Worm (Caenorhabditis elegans) whole organism, L4 larva: ENCODE data around the gene F41C6.6.
A peak's percentile ranks its signal among the peaks of the same experiment; 100 is the strongest.

ENCODE experiments used
- F37D6.2 ChIP-seq: sonication (generic microtip); optimal IDR thresholded peaks from 2 replicates; lab custom pipeline; 2016; ENCODE audit warnings: mild to moderate bottlenecking, missing genetic modification characterization, missing compliant biosample characterization
- F44E2.7 ChIP-seq: fragments of 200-800 bp; sonication (Bioruptor generic); IDR thresholded peaks from 2 replicates; pipeline ENCODE4 v2.1.2; 2022; ENCODE audit warnings: missing genetic modification characterization, missing compliant biosample characterization
- Y105C5A.15 ChIP-seq: fragments of 200-800 bp; sonication (Bioruptor generic); IDR thresholded peaks from 2 replicates; pipeline ENCODE4 v1.3.6; 2022; ENCODE audit warnings: missing genetic modification characterization, missing compliant biosample characterization
- aha-1 ChIP-seq: fragments of 150-350 bp; peaks from one replicate; lab custom pipeline; 2014; ENCODE audit warnings: missing biosample characterization, missing genetic modification characterization
- aly-2 ChIP-seq: sonication (generic microtip); optimal IDR thresholded peaks from 2 replicates; lab custom pipeline; 2018; ENCODE audit warnings: missing biosample characterization, missing genetic modification characterization
- attf-4 ChIP-seq: sonication (generic microtip); optimal IDR thresholded peaks from 3 replicates; lab custom pipeline; 2017; ENCODE audit warnings: missing biosample characterization, missing genetic modification characterization
- ceh-20 ChIP-seq: fragments of 200-800 bp; sonication (Bioruptor generic); IDR thresholded peaks from 2 replicates; pipeline ENCODE4 v1.3.6; 2022; ENCODE audit warnings: missing genetic modification reagents, missing genetic modification characterization, missing compliant biosample characterization
- ceh-28 ChIP-seq: fragments of 150-350 bp; optimal IDR thresholded peaks from 2 replicates; lab custom pipeline; 2014; ENCODE audit warnings: missing biosample characterization, missing genetic modification reagents, missing genetic modification characterization
- ceh-44 ChIP-seq: fragments of 200-800 bp; sonication (Bioruptor generic); IDR thresholded peaks from 2 replicates; pipeline ENCODE4 v1.3.6; 2022; ENCODE audit warnings: missing genetic modification reagents, missing genetic modification characterization, missing compliant biosample characterization
- daf-12 ChIP-seq: fragments of 150-350 bp; optimal IDR thresholded peaks from 2 replicates; lab custom pipeline; 2014; ENCODE audit warnings: missing biosample characterization, missing genetic modification reagents, missing genetic modification characterization
- daf-16 ChIP-seq, 3 experiments: sonication (generic microtip); optimal IDR thresholded peaks; 2 replicates each; lab custom pipeline; 2016 to 2017; ENCODE audit warnings: missing genetic modification characterization in 3 of 3, missing genetic modification reagents in 3 of 3, mild to moderate bottlenecking in 2 of 3, missing compliant biosample characterization in 2 of 3, missing biosample characterization in 1 of 3, moderate library complexity in 1 of 3
- dmd-6 ChIP-seq: fragments of 200-800 bp; sonication (Bioruptor generic); IDR thresholded peaks from 2 replicates; pipeline ENCODE4 v1.3.6; 2022; ENCODE audit warnings: missing genetic modification reagents, missing genetic modification characterization, missing compliant biosample characterization
- dve-1 ChIP-seq: sonication (generic microtip); optimal IDR thresholded peaks from 2 replicates; lab custom pipeline; 2017; ENCODE audit warnings: antibody characterized with exemption, mild to moderate bottlenecking, missing genetic modification characterization, missing compliant biosample characterization; ENCODE audit not compliant: insufficient read depth
- egl-43 ChIP-seq: fragments of 200-800 bp; sonication (Bioruptor generic); IDR thresholded peaks from 2 replicates; pipeline ENCODE4 v1.3.6; 2022; ENCODE audit warnings: missing genetic modification reagents, missing genetic modification characterization, missing compliant biosample characterization
- fos-1 ChIP-seq: fragments of 150-350 bp; optimal IDR thresholded peaks from 2 replicates; lab custom pipeline; 2014; ENCODE audit warnings: missing biosample characterization, missing genetic modification characterization
- hlh-11 ChIP-seq: fragments of 200-800 bp; sonication (Bioruptor generic); optimal IDR thresholded peaks from 2 replicates; lab custom pipeline; 2018; ENCODE audit warnings: mild to moderate bottlenecking, missing genetic modification characterization, missing compliant biosample characterization
- lim-7 ChIP-seq: fragments of 200-800 bp; sonication (Bioruptor generic); IDR thresholded peaks from 2 replicates; pipeline ENCODE4 v1.3.6; 2022; ENCODE audit warnings: missing genetic modification characterization, missing compliant biosample characterization
- lin-1 ChIP-seq: fragments of 200-800 bp; sonication (Bioruptor generic); IDR thresholded peaks from 2 replicates; pipeline ENCODE4 v1.3.6; 2022; ENCODE audit warnings: missing genetic modification reagents, missing genetic modification characterization, missing compliant biosample characterization
- mdl-1 ChIP-seq, 2 experiments: fragments of 150-350 bp in 1 of 2; sonication (generic microtip) in 1 of 2; optimal IDR thresholded peaks; 2 replicates each; lab custom pipeline; 2014 to 2017; ENCODE audit warnings: missing biosample characterization in 2 of 2, missing genetic modification characterization in 2 of 2
- mep-1 ChIP-seq: fragments of 150-350 bp; sonication (generic microtip); optimal IDR thresholded peaks from 3 replicates; lab custom pipeline; 2014; ENCODE audit warnings: missing biosample characterization, missing genetic modification characterization
- mxl-2 ChIP-seq: fragments of 200-800 bp; sonication (Bioruptor generic); conservative IDR thresholded peaks from 2 replicates; pipeline ENCODE4 v1.3.6; 2022; ENCODE audit warnings: missing genetic modification reagents, missing genetic modification characterization, missing compliant biosample characterization
- nhr-111 ChIP-seq: fragments of 200-800 bp; sonication (Bioruptor generic); optimal IDR thresholded peaks from 2 replicates; lab custom pipeline; 2018; ENCODE audit warnings: mild to moderate bottlenecking, missing genetic modification characterization, missing compliant biosample characterization
- nhr-28 ChIP-seq: fragments of 150-350 bp; optimal IDR thresholded peaks from 2 replicates; lab custom pipeline; 2014; ENCODE audit warnings: missing biosample characterization, missing genetic modification characterization
- nhr-41 ChIP-seq: fragments of 200-800 bp; sonication (Bioruptor generic); IDR thresholded peaks from 2 replicates; pipeline ENCODE4 v1.3.6; 2022; ENCODE audit warnings: missing genetic modification reagents, missing genetic modification characterization, missing compliant biosample characterization
- nhr-76 ChIP-seq: fragments of 150-350 bp; optimal IDR thresholded peaks from 2 replicates; lab custom pipeline; 2014; ENCODE audit warnings: missing biosample characterization, missing genetic modification characterization
- php-3 ChIP-seq: fragments of 200-800 bp; sonication (Bioruptor generic); IDR thresholded peaks from 2 replicates; pipeline ENCODE4 v1.3.6; 2022; ENCODE audit warnings: missing genetic modification reagents, missing genetic modification characterization, missing compliant biosample characterization
- pqm-1 ChIP-seq: sonication (generic microtip); optimal IDR thresholded peaks from 2 replicates; lab custom pipeline; 2017; ENCODE audit warnings: missing biosample characterization, missing genetic modification characterization
- saeg-2 ChIP-seq: fragments of 200-800 bp; sonication (Bioruptor generic); IDR thresholded peaks from 2 replicates; pipeline ENCODE4 v1.3.6; 2022; ENCODE audit warnings: missing genetic modification reagents, missing genetic modification characterization, missing compliant biosample characterization
- skn-1 ChIP-seq: fragments of 150-350 bp; optimal IDR thresholded peaks from 2 replicates; lab custom pipeline; 2014; ENCODE audit warnings: missing biosample characterization, missing genetic modification characterization
- snpc-1.2 ChIP-seq: fragments of 200-800 bp; sonication (Bioruptor generic); IDR thresholded peaks from 2 replicates; pipeline ENCODE4 v1.3.6; 2022; ENCODE audit warnings: missing genetic modification reagents, missing genetic modification characterization, missing compliant biosample characterization
- snpc-4 ChIP-seq: fragments of 150-350 bp; optimal IDR thresholded peaks from 2 replicates; lab custom pipeline; 2014; ENCODE audit warnings: missing biosample characterization, missing genetic modification characterization
- unc-130 ChIP-seq: sonication (generic microtip); optimal IDR thresholded peaks from 2 replicates; lab custom pipeline; 2016; ENCODE audit warnings: missing genetic modification reagents, missing genetic modification characterization, missing compliant biosample characterization
- unc-62 ChIP-seq, 3 experiments: fragments of 150-350 bp in 1 of 3; sonication (generic microtip); optimal IDR thresholded peaks in 2 of 3; peaks in 1 of 3; 1 replicate in 1 of 3; 2 replicates in 2 of 3; lab custom pipeline; 2014 to 2017; ENCODE audit warnings: missing biosample characterization in 3 of 3, missing genetic modification characterization in 3 of 3, missing genetic modification reagents in 3 of 3, missing genotype in 1 of 3
- zag-1 ChIP-seq: fragments of 150-350 bp; optimal IDR thresholded peaks from 2 replicates; lab custom pipeline; 2014; ENCODE audit warnings: missing biosample characterization, missing genetic modification characterization
- zfp-2 ChIP-seq: sonication (generic microtip); optimal IDR thresholded peaks from 2 replicates; lab custom pipeline; 2016; ENCODE audit warnings: mild to moderate bottlenecking, missing genetic modification characterization, missing compliant biosample characterization
- zip-2 ChIP-seq: fragments of 150-350 bp; optimal IDR thresholded peaks from 2 replicates; lab custom pipeline; 2014; ENCODE audit warnings: missing biosample characterization, missing genetic modification characterization

Gene F41C6.6

ce11 chrX:6889374-6889773 is 7.7 kb upstream of the F41C6.6 start, which contains the start of gene unc-6:
Gene unc-6 (plus strand): TSS chrX:6889674.
- no peak for TF ChIP-seq snpc-1.2 (GFP tag; lab: Robert Waterston, UW)
- TF ChIP-seq ceh-20 (GFP tag; lab: Robert Waterston, UW), result no peak
- no peak for TF ChIP-seq saeg-2 (GFP tag; lab: Robert Waterston, UW)
- no peak for TF ChIP-seq zag-1
- no peak for TF ChIP-seq zip-2 (tag; lab: Kevin White, UChicago)

DNA sequence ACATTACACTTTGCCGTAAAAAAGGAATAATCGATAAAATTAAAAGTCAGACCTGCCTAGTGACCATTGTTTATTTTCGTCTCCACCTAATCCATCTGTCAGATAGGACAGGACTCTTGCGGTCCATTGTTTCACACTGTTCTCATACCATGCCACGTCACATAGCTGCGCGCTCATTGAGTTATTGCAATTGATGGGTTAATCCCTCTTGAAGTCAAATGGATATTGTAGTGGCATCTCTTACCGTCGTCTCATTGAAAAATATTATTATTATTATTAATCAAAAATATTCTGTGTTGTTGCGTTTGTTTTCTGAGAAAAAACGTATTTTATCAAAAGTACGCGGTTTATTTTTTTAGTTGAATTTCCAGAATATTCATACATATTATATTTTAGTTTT is 6.5 kb upstream of the F41C6.6 start:
- TF ChIP-seq snpc-4 (tag; lab: Kevin White, UChicago) (no peak), unc-62 (GFP tag; optimal IDR thresholded peaks at IDR 0.05 in 1 of 2; lab: Kevin White, UChicago) (peak in 1 of 2 experiments; percentile 63), unc-62 (tag; optimal IDR thresholded peaks at IDR 0.05; lab: Kevin White, UChicago) (no peak), mep-1 (tag; lab: Kevin White, UChicago) (no peak)

DNA sequence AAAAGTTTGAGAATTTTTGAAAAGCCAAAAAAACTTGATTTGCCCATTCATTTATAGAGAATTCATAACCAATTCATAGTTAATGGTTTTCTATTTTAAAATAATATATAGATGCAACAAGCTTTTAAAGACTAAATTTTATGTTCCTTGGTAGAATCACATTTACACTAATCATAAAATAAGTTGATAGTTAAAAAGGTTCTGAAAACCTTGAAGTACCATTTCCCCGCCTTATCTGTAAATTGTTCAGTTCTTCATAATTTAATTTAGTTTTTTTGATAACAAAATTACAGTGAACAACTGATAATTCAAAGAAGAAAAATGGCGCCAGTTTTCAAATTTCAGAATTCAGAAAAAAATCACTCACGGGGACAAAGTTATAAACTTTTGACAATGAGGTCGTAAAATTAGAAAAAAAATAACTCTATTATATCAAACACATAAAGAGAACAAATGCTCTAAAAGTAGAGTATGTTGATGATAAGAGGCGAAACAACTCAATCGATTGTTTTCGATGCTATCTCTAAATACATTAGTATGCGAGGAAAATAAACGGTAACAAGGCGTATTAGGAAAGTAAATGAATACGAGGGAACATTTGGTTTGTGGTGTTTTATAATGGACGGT is 3.6 kb upstream of the F41C6.6 start, which contains the start of gene F41C6.7:
F41C6.7 (minus strand) TSS at position 51 of the 627 bp plus-strand sequence.
- TF ChIP-seq Y105C5A.15 (GFP tag; lab: Robert Waterston, UW) (no peak), F44E2.7 (no peak), nhr-41 (no peak), dmd-6 (no peak), ceh-28 (tag; lab: Kevin White, UChicago) (no peak), fos-1 (no peak), zfp-2 (no peak), daf-16 (GFP tag; optimal IDR thresholded peaks at IDR 0.05; lab: Kevin White, UChicago) (no peak), daf-16 (tag; optimal IDR thresholded peaks at IDR 0.05; lab: Kevin White, UChicago) (peak; percentile 81), mxl-2 (no peak), ceh-44 (GFP tag; lab: Robert Waterston, UW) (no peak), nhr-76 (tag; lab: Kevin White, UChicago) (no peak), F37D6.2 (tag; lab: Kevin White, UChicago) (no peak), lin-1 (no peak), egl-43 (GFP tag; lab: Robert Waterston, UW) (no peak), php-3 (GFP tag; lab: Robert Waterston, UW) (peak; percentile 78), nhr-28 (tag; lab: Kevin White, UChicago) (peak; percentile 33), hlh-11 (tag; lab: Kevin White, UChicago) (peak; percentile 38), aly-2 (tag; lab: Kevin White, UChicago) (no peak), pqm-1 (tag; lab: Kevin White, UChicago) (peak; percentile 47), unc-130 (GFP tag; lab: Kevin White, UChicago) (no peak), lim-7 (GFP tag; lab: Robert Waterston, UW) (no peak), dve-1 (peak; percentile 61), mdl-1 (tag; optimal IDR thresholded peaks at IDR 0.05; lab: Kevin White, UChicago) (no peak)

ce11 chrX:6884439-6884838 is 2.7 kb upstream of the F41C6.6 start:
- TF ChIP-seq dve-1 (peak; percentile 41), lin-1 (no peak), daf-16 (GFP tag; optimal IDR thresholded peaks at IDR 0.05; lab: Kevin White, UChicago) (no peak), daf-16 (tag; optimal IDR thresholded peaks at IDR 0.05; lab: Kevin White, UChicago) (peak; percentile 95), php-3 (GFP tag; lab: Robert Waterston, UW) (peak; percentile 49; the same call in 1 of the 2 replicates), ceh-28 (tag; lab: Kevin White, UChicago) (no peak)

ce11 chrX:6877436-6877835 is 4.3 kb downstream of the F41C6.6 start, which contains the start of gene col-173:
Gene col-173 (minus strand): TSS chrX:6877536.
- no peak for TF ChIP-seq skn-1
- TF ChIP-seq aha-1 (tag; lab: Kevin White, UChicago), result no peak
- no peak for TF ChIP-seq attf-4
- TF ChIP-seq daf-12 (tag; lab: Kevin White, UChicago), result no peak
- TF ChIP-seq zag-1, result no peak
- no peak for TF ChIP-seq ceh-44 (GFP tag; lab: Robert Waterston, UW)
- no peak for TF ChIP-seq nhr-111 (GFP tag; lab: Kevin White, UChicago)
- TF ChIP-seq unc-62 (GFP tag; optimal IDR thresholded peaks at IDR 0.05 in 1 of 2; lab: Kevin White, UChicago), result peak in 1 of 2 experiments; percentile 83
- no peak for TF ChIP-seq unc-62 (tag; optimal IDR thresholded peaks at IDR 0.05; lab: Kevin White, UChicago)
